Fruit fly (Drosophila melanogaster) whole organism, embryonic: Measurements from ENCODE around the gene Alg7.

Experiments
- ATbp ChIP-seq: fragments of 200-800 bp; sonication (Bioruptor generic); optimal IDR thresholded peaks from 2 replicates; lab custom pipeline; 2017; ENCODE audit warnings: missing biosample characterization, mild to moderate bottlenecking, missing genetic modification characterization, missing genetic modification reagents
- Adf1 ChIP-seq: fragments of 200-800 bp; sonication (Bioruptor generic); IDR thresholded peaks from 2 replicates; pipeline ENCODE4 v1.3.6; 2022; ENCODE audit warnings: missing biosample characterization, missing genetic modification characterization
- BtbVII ChIP-seq: fragments of 200-800 bp; sonication (Bioruptor generic); optimal IDR thresholded peaks from 3 replicates; lab custom pipeline; 2017; ENCODE audit warnings: missing biosample characterization, mild to moderate bottlenecking, missing genetic modification characterization
- CG10654 ChIP-seq: fragments of 200-800 bp; sonication (Bioruptor generic); optimal IDR thresholded peaks from 2 replicates; lab custom pipeline; 2016; ENCODE audit warnings: missing biosample characterization, missing genetic modification characterization
- CG13123 ChIP-seq: fragments of 200-800 bp; sonication (Bioruptor generic); optimal IDR thresholded peaks from 2 replicates; lab custom pipeline; 2016; ENCODE audit warnings: missing biosample characterization, missing genetic modification characterization
- CG13287 ChIP-seq: fragments of 200-800 bp; sonication (Bioruptor generic); IDR thresholded peaks from 2 replicates; pipeline ENCODE4 v1.3.6; 2022; ENCODE audit warnings: missing biosample characterization, missing genetic modification characterization; ENCODE audit not compliant: partially characterized antibody
- CG1647 ChIP-seq: fragments of 200-800 bp; sonication (Bioruptor generic); optimal IDR thresholded peaks from 3 replicates; lab custom pipeline; 2016; ENCODE audit warnings: missing biosample characterization, missing genetic modification characterization
- CG16779 ChIP-seq: fragments of 200-800 bp; sonication (Bioruptor generic); IDR thresholded peaks from 2 replicates; pipeline ENCODE4 v1.3.6; 2022; ENCODE audit warnings: missing biosample characterization, missing genetic modification characterization
- CG2199 ChIP-seq: fragments of 200-800 bp; sonication (Bioruptor generic); IDR thresholded peaks from 3 replicates; pipeline ENCODE4 v1.3.6; 2022; ENCODE audit warnings: missing biosample characterization, missing genetic modification characterization
- CG2678 ChIP-seq: fragments of 200-800 bp; sonication (Bioruptor generic); optimal IDR thresholded peaks from 3 replicates; lab custom pipeline; 2019; ENCODE audit warnings: missing biosample characterization, mild to moderate bottlenecking, missing genetic modification characterization, moderate library complexity
- CG30403 ChIP-seq: fragments of 200-800 bp; sonication (Bioruptor generic); optimal IDR thresholded peaks from 3 replicates; lab custom pipeline; 2016; ENCODE audit warnings: missing biosample characterization, missing genetic modification characterization
- CG32767 ChIP-seq: fragments of 200-800 bp; sonication (Bioruptor generic); IDR thresholded peaks from 2 replicates; pipeline ENCODE4 v1.3.6; 2022; ENCODE audit warnings: missing biosample characterization, missing genetic modification characterization
- CG33213 ChIP-seq: fragments of 200-800 bp; sonication (Bioruptor generic); optimal IDR thresholded peaks from 3 replicates; lab custom pipeline; 2016; ENCODE audit warnings: missing biosample characterization, missing genetic modification characterization
- CG42726 ChIP-seq: fragments of 200-800 bp; sonication (Bioruptor generic); IDR thresholded peaks from 2 replicates; pipeline ENCODE4 v1.3.6; 2022; ENCODE audit warnings: missing biosample characterization, missing genetic modification characterization; ENCODE audit not compliant: partially characterized antibody
- CG6689 ChIP-seq: fragments of 200-800 bp; sonication (Bioruptor generic); IDR thresholded peaks from 2 replicates; pipeline ENCODE4 v1.3.6; 2022; ENCODE audit warnings: missing biosample characterization, missing genetic modification characterization
- CG6765 ChIP-seq: fragments of 200-800 bp; sonication (Bioruptor generic); optimal IDR thresholded peaks from 3 replicates; lab custom pipeline; 2017; ENCODE audit warnings: missing biosample characterization, mild to moderate bottlenecking, missing genetic modification characterization
- CG7556 ChIP-seq: fragments of 200-800 bp; sonication (Bioruptor generic); optimal IDR thresholded peaks from 2 replicates; lab custom pipeline; 2017; ENCODE audit warnings: missing biosample characterization, mild to moderate bottlenecking, missing genetic modification characterization
- CTCF ChIP-seq: fragments of 200-800 bp; sonication (Bioruptor generic); optimal IDR thresholded peaks from 2 replicates; lab custom pipeline; 2017; ENCODE audit warnings: missing biosample characterization, mild to moderate bottlenecking, missing genetic modification characterization, moderate library complexity
- Dip3 ChIP-seq: fragments of 200-800 bp; sonication (Bioruptor generic); optimal IDR thresholded peaks from 3 replicates; lab custom pipeline; 2016; ENCODE audit warnings: missing biosample characterization, missing genetic modification characterization
- Dll ChIP-seq: fragments of 200-800 bp; sonication (Bioruptor generic); IDR thresholded peaks from 4 replicates; pipeline ENCODE4 v1.3.6; 2022; ENCODE audit warnings: missing biosample characterization, missing genetic modification characterization; ENCODE audit not compliant: partially characterized antibody
- Doc3 ChIP-seq: fragments of 200-800 bp; sonication (Bioruptor generic); IDR thresholded peaks from 3 replicates; pipeline ENCODE4 v1.3.6; 2022; ENCODE audit warnings: missing biosample characterization, missing genetic modification characterization; ENCODE audit not compliant: partially characterized antibody
- E2f1 ChIP-seq: fragments of 200-800 bp; sonication (Bioruptor generic); IDR thresholded peaks from 2 replicates; pipeline ENCODE4 v1.3.6; 2022; ENCODE audit warnings: missing biosample characterization, missing genetic modification characterization
- Hmr ChIP-seq: fragments of 200-800 bp; sonication (Bioruptor generic); optimal IDR thresholded peaks from 3 replicates; lab custom pipeline; 2017; ENCODE audit warnings: mild to moderate bottlenecking, missing biosample characterization, missing genetic modification reagents, missing genetic modification characterization
- Hr78 ChIP-seq, 2 experiments: fragments of 200-800 bp in 1 of 2; fragments of >200 bp in 1 of 2; sonication (Bioruptor generic) in 1 of 2; optimal IDR thresholded peaks; 2 replicates each; lab custom pipeline; 2017 to 2019; ENCODE audit warnings: missing biosample characterization in 2 of 2, missing genetic modification characterization in 2 of 2, mild to moderate bottlenecking in 1 of 2, moderate library complexity in 1 of 2
- Lpt ChIP-seq: fragments of >200 bp; optimal IDR thresholded peaks from 2 replicates; lab custom pipeline; 2018; ENCODE audit warnings: missing biosample characterization, missing genetic modification characterization
- Mrtf ChIP-seq: fragments of 200-800 bp; sonication (Bioruptor generic); IDR thresholded peaks from 3 replicates; pipeline ENCODE4 v1.3.6; 2022; ENCODE audit warnings: missing biosample characterization, missing genetic modification characterization
- Nf-YA ChIP-seq: fragments of 200-800 bp; sonication (Bioruptor generic); IDR thresholded peaks from 2 replicates; pipeline ENCODE4 v1.3.6; 2022; ENCODE audit warnings: missing biosample characterization, missing genetic modification characterization
- Opbp ChIP-seq: fragments of 200-800 bp; sonication (Bioruptor generic); IDR thresholded peaks from 3 replicates; pipeline ENCODE4 v1.3.6; 2022; ENCODE audit warnings: missing biosample characterization, missing genetic modification characterization; ENCODE audit not compliant: partially characterized antibody
- Rfx ChIP-seq: fragments of 200-800 bp; sonication (Bioruptor generic); IDR thresholded peaks from 2 replicates; pipeline ENCODE4 v1.3.6; 2022; ENCODE audit warnings: missing biosample characterization, missing genetic modification characterization
- amos ChIP-seq: fragments of 200-800 bp; sonication (Bioruptor generic); IDR thresholded peaks from 2 replicates; pipeline ENCODE4 v1.3.6; 2022; ENCODE audit warnings: missing biosample characterization, missing genetic modification characterization; ENCODE audit not compliant: partially characterized antibody
- aop ChIP-seq: fragments of 200-800 bp; sonication (Bioruptor generic); IDR thresholded peaks from 2 replicates; pipeline ENCODE4 v1.3.6; 2022; ENCODE audit warnings: missing biosample characterization, missing genetic modification characterization
- bbx ChIP-seq: fragments of 200-800 bp; sonication (Bioruptor generic); IDR thresholded peaks from 2 replicates; pipeline ENCODE4 v1.3.6; 2022; ENCODE audit warnings: missing biosample characterization, missing genetic modification characterization; ENCODE audit not compliant: partially characterized antibody
- bigmax ChIP-seq: fragments of 200-800 bp; sonication (Bioruptor generic); optimal IDR thresholded peaks from 2 replicates; lab custom pipeline; 2018; ENCODE audit warnings: missing biosample characterization, mild to moderate bottlenecking, missing genetic modification characterization
- bsh ChIP-seq, 2 experiments: fragments of 200-800 bp; sonication (Bioruptor generic); optimal IDR thresholded peaks; 2 replicates each; lab custom pipeline; 2017 to 2018; ENCODE audit warnings: mild to moderate bottlenecking in 2 of 2, missing biosample characterization in 2 of 2, missing genetic modification characterization in 2 of 2, moderate library complexity in 1 of 2
- eve ChIP-seq, 2 experiments: fragments of >200 bp; optimal IDR thresholded peaks; 2 replicates each; lab custom pipeline; 2017; ENCODE audit warnings: missing biosample characterization in 2 of 2, missing genetic modification characterization in 2 of 2
- eyg ChIP-seq: fragments of 200-800 bp; sonication (Bioruptor generic); optimal IDR thresholded peaks from 3 replicates; lab custom pipeline; 2016; ENCODE audit warnings: missing biosample characterization, missing genetic modification characterization
- hb ChIP-seq: fragments of 200-800 bp; sonication (Bioruptor generic); IDR thresholded peaks from 3 replicates; pipeline ENCODE4 v1.3.6; 2022; ENCODE audit warnings: missing biosample characterization, missing genetic modification characterization; ENCODE audit not compliant: partially characterized antibody
- ind ChIP-seq: fragments of 200-800 bp; sonication (Bioruptor generic); optimal IDR thresholded peaks from 3 replicates; lab custom pipeline; 2016; ENCODE audit warnings: missing biosample characterization, missing genetic modification characterization
- jigr1 ChIP-seq: fragments of 200-800 bp; sonication (Bioruptor generic); IDR thresholded peaks from 3 replicates; pipeline ENCODE4 v1.3.6; 2022; ENCODE audit warnings: missing biosample characterization, missing genetic modification characterization
- ken ChIP-seq: fragments of 200-800 bp; sonication (Bioruptor generic); IDR thresholded peaks from 3 replicates; pipeline ENCODE4 v1.3.6; 2022; ENCODE audit warnings: missing biosample characterization, missing genetic modification characterization
- p53 ChIP-seq: fragments of 200-800 bp; sonication (Bioruptor generic); optimal IDR thresholded peaks from 2 replicates; lab custom pipeline; 2016; ENCODE audit warnings: missing biosample characterization, missing genetic modification characterization
- pros ChIP-seq: fragments of 200-800 bp; sonication (Bioruptor generic); optimal IDR thresholded peaks from 3 replicates; lab custom pipeline; 2019; ENCODE audit warnings: missing biosample characterization, mild to moderate bottlenecking, missing genetic modification characterization, moderate library complexity
- seq ChIP-seq: fragments of 200-800 bp; sonication (Bioruptor generic); IDR thresholded peaks from 2 replicates; pipeline ENCODE4 v1.3.6; 2022; ENCODE audit warnings: missing biosample characterization, missing genetic modification characterization
- sqz ChIP-seq: fragments of 200-800 bp; sonication (Bioruptor generic); optimal IDR thresholded peaks from 3 replicates; lab custom pipeline; 2018; ENCODE audit warnings: missing biosample characterization, mild to moderate bottlenecking, missing genetic modification characterization
- stwl ChIP-seq: fragments of 200-800 bp; sonication (Bioruptor generic); optimal IDR thresholded peaks from 3 replicates; lab custom pipeline; 2018; ENCODE audit warnings: missing biosample characterization, mild to moderate bottlenecking, missing genetic modification characterization, moderate library complexity
- tgo ChIP-seq: fragments of 200-800 bp; sonication (Bioruptor generic); IDR thresholded peaks from 3 replicates; pipeline ENCODE4 v1.3.6; 2022; ENCODE audit warnings: missing biosample characterization, missing genetic modification characterization
- tin ChIP-seq: fragments of 200-800 bp; sonication (Bioruptor generic); optimal IDR thresholded peaks from 3 replicates; lab custom pipeline; 2016; ENCODE audit warnings: missing biosample characterization, missing genetic modification characterization
- tna ChIP-seq: fragments of 200-800 bp; sonication (Bioruptor generic); IDR thresholded peaks from 2 replicates; pipeline ENCODE4 v1.3.6; 2022; ENCODE audit warnings: missing biosample characterization, missing genetic modification characterization; ENCODE audit not compliant: partially characterized antibody
- tup ChIP-seq: fragments of 200-800 bp; sonication (Bioruptor generic); optimal IDR thresholded peaks from 2 replicates; lab custom pipeline; 2016; ENCODE audit warnings: missing biosample characterization, mild to moderate bottlenecking, missing genetic modification characterization, moderate library complexity
- vfl ChIP-seq: fragments of 200-800 bp; sonication (Bioruptor generic); optimal IDR thresholded peaks from 2 replicates; lab custom pipeline; 2016; ENCODE audit warnings: missing biosample characterization, missing genetic modification characterization
- vvl ChIP-seq: fragments of 200-800 bp; sonication (Bioruptor generic); IDR thresholded peaks from 2 replicates; pipeline ENCODE4 v1.3.6; 2022; ENCODE audit warnings: missing biosample characterization, missing genetic modification characterization

The Alg7 gene

dm6 chr2L:13222225-13222648, 43.2 kb downstream of the Alg7 start, which contains the start of the genes Ski6 and CG16812 (continued):
- TF ChIP-seq Mrtf (GFP tag; lab: Robert Waterston, UW) (no peak), ATbp (GFP tag; lab: Kevin White, UChicago) (no peak), CG16779 (GFP tag; lab: Robert Waterston, UW) (peak; percentile 23; the same call in 1 of the 2 replicates), Doc3 (no peak; the same call in 2 of the 3 replicates), CG1647 (no peak), ken (GFP tag; lab: Robert Waterston, UW) (peak; percentile 50; the same call in 1 of the 3 replicates), Lpt (GFP tag; lab: Kevin White, UChicago) (no peak), tin (GFP tag; lab: Kevin White, UChicago) (peak; percentile 66), amos (GFP tag; lab: Robert Waterston, UW) (peak; percentile 16; the same call in 1 of the 2 replicates), CG13123 (GFP tag; lab: Kevin White, UChicago) (peak; percentile 67), vvl (peak; percentile 84), tgo (GFP tag; lab: Robert Waterston, UW) (peak; percentile 58; the same call in 2 of the 3 replicates), CG2678 (tag; lab: Kevin White, UChicago) (no peak), tup (GFP tag; lab: Kevin White, UChicago) (no peak), CG6689 (GFP tag; lab: Robert Waterston, UW) (peak; percentile 68), stwl (tag; lab: Kevin White, UChicago) (peak; percentile 79), CG42726 (GFP tag; lab: Robert Waterston, UW) (no peak), Hr78 (GFP tag; optimal IDR thresholded peaks at IDR 0.05; lab: Kevin White, UChicago) (no peak), E2f1 (GFP tag; lab: Robert Waterston, UW) (peak; percentile 68), ind (peak; percentile 72), Adf1 (no peak), Opbp (GFP tag; lab: Robert Waterston, UW) (peak; percentile 57; the same call in 2 of the 3 replicates), Rfx (peak; percentile 73), bbx (GFP tag; lab: Robert Waterston, UW) (no peak), aop (GFP tag; lab: Robert Waterston, UW) (no peak), CG2199 (GFP tag; lab: Robert Waterston, UW) (no peak), sqz (GFP tag; lab: Kevin White, UChicago) (no peak), CG33213 (GFP tag; lab: Kevin White, UChicago) (peak; percentile 33), tna (GFP tag; lab: Robert Waterston, UW) (no peak), CG30403 (GFP tag; lab: Kevin White, UChicago) (peak; percentile 83), seq (GFP tag; lab: Robert Waterston, UW) (no peak), Nf-YA (GFP tag; lab: Robert Waterston, UW) (0 out of 2 replicates have a peak, but pooled peaks have one; percentile 4), bsh (GFP tag; optimal IDR thresholded peaks at IDR 0.05; lab: Kevin White, UChicago) (peak in 1 of 2 experiments; percentile 79), bigmax (no peak), CG10654 (GFP tag; lab: Kevin White, UChicago) (peak; percentile 65), CG13287 (GFP tag; lab: Robert Waterston, UW) (peak; percentile 65), CG6765 (GFP tag; lab: Kevin White, UChicago) (peak; percentile 7), hb (GFP tag; lab: Robert Waterston, UW) (no peak), vfl (peak; percentile 10), pros (GFP tag; lab: Kevin White, UChicago) (no peak), BtbVII (GFP tag; lab: Kevin White, UChicago) (no peak), eve (GFP tag; optimal IDR thresholded peaks at IDR 0.05; lab: Kevin White, UChicago) (no peak), p53 (GFP tag; lab: Kevin White, UChicago) (no peak), CTCF (GFP tag; lab: Kevin White, UChicago) (no peak), CG7556 (GFP tag; lab: Kevin White, UChicago) (peak; percentile 65), eyg (no peak), Hmr (GFP tag; lab: Kevin White, UChicago) (peak; percentile 71), Dll (GFP tag; lab: Robert Waterston, UW) (peak; percentile 51; the same call in 2 of the 4 replicates), jigr1 (GFP tag; lab: Robert Waterston, UW) (no peak), CG32767 (GFP tag; lab: Robert Waterston, UW) (no peak), Dip3 (GFP tag; lab: Kevin White, UChicago) (peak; percentile 30)
